Fruit fly (Drosophila melanogaster) S2 (cell line): ENCODE data around the gene GstZ2.

Source experiments
- CG8478 ChIP-seq: fragments of >200 bp; optimal IDR thresholded peaks from 2 replicates; lab custom pipeline; 2018
- CTCF ChIP-seq, 2 experiments: fragments of >200 bp; optimal IDR thresholded peaks; 2 replicates each; lab custom pipeline; 2018

The GstZ2 gene

dm6 chr3R:9417577-9418334 lies 42.7 kb downstream of the GstZ2 start, which contains the start of gene ps:
Gene ps, plus strand, starts transcription at chr3R:9417940.
- TF ChIP-seq CTCF (optimal IDR thresholded peaks at IDR 0.05; lab: Kevin White, UChicago) (no peak), CG8478 (lab: Kevin White, UChicago) (no peak)

- TF ChIP-seq CTCF (optimal IDR thresholded peaks at IDR 0.05; lab: Kevin White, UChicago) (no peak), CG8478 (lab: Kevin White, UChicago) (no peak)
These were observed 43.5 kb downstream of the GstZ2 start for dm6 chr3R:9416951-9417350.

DNA sequence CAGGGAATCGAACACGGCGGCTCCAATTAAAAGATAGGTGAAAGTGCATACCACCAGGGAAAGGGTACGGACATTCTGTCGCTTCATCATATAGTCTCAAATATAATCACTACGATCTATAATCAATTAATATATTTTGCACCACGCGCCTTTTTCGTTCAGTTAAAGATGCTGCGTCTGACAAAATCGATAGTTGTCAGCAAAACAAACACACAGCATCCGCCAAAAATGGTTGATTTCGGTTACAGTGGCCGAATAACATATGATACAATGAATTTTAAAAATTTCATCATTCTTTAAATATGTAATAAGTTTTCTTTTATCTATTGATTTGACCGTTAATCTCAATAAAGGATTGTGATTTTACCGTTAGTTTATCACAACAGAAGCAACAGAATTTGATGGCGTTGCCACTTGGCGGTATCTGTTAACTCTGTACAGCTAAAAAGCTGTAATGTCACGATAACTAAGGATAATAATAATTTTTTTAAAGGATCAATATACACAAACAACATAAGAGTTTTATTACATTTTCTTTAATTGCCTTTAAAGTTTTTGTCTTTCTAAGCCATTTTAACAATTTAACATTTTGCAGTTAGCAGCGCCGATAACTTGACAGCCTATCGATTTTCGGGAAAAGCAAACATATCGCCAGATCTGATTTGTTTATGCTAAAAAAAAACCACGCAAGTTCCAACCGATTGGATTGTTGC lies 48.4 kb downstream of the GstZ2 start, which contains the start of the genes Task7 and alpha-Man-IIa:
Gene Task7 (minus strand): TSS at position 366 of the 713 bp plus-strand sequence.
Gene alpha-Man-IIa (plus strand): TSS at position 621 of the 713 bp plus-strand sequence.
- TF ChIP-seq CTCF (optimal IDR thresholded peaks at IDR 0.05; lab: Kevin White, UChicago) (no peak), CG8478 (lab: Kevin White, UChicago) (no peak)

DNA sequence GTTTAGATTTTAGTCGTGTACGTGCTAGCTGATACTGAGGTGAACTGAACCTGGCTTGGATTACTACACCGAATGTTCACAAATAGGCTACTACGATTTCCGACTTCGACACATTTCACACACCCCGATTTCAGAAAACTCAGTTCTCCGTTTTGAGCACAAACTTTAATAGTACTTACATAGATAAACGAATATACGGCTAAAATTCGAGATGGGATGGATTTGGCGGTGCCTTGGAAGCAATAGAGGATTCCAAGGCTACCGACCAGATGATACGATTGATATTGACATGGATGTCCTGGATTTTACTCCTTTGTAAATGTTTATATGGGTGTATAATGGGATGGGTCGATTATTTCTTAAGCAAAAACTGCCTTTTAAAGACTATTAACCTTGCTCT lies 50.3 kb downstream of the GstZ2 start, which contains the start of gene betaTub85D:
Gene betaTub85D (minus strand): TSS at position 101 of the 400 bp plus-strand sequence.
- TF ChIP-seq CG8478 (lab: Kevin White, UChicago) (no peak), CTCF (optimal IDR thresholded peaks at IDR 0.05; lab: Kevin White, UChicago) (no peak)

dm6 chr3R:9408069-9408468 lies 52.4 kb downstream of the GstZ2 start, which contains the start of gene CG44261:
Gene CG44261, minus strand, starts transcription at chr3R:9408169.
- TF ChIP-seq CTCF (optimal IDR thresholded peaks at IDR 0.05; lab: Kevin White, UChicago) (no peak), CG8478 (lab: Kevin White, UChicago) (no peak)
